Fruit fly (Drosophila melanogaster) Kc167 (cell line): ENCODE results near the gene CG12728.

Experiments
- Myc ChIP-seq: fragments of >200 bp; optimal IDR thresholded peaks from 2 replicates; lab custom pipeline; 2017; ENCODE audit warnings: missing external identifiers
- Sin3A ChIP-seq: fragments of >200 bp; optimal IDR thresholded peaks from 2 replicates; lab custom pipeline; 2018; ENCODE audit warnings: missing external identifiers
- h ChIP-seq: fragments of >200 bp; optimal IDR thresholded peaks from 3 replicates; lab custom pipeline; 2018; ENCODE audit warnings: missing external identifiers
- insv ChIP-seq: fragments of >200 bp; optimal IDR thresholded peaks from 3 replicates; lab custom pipeline; 2018; ENCODE audit warnings: missing external identifiers
- psq ChIP-seq: fragments of >200 bp; optimal IDR thresholded peaks from 2 replicates; lab custom pipeline; 2017; ENCODE audit warnings: missing external identifiers
- ttk ChIP-seq: sonication (Bioruptor generic); optimal IDR thresholded peaks from 2 replicates; lab custom pipeline; 2017; ENCODE audit warnings: missing external identifiers

CG12728 gene

DNA sequence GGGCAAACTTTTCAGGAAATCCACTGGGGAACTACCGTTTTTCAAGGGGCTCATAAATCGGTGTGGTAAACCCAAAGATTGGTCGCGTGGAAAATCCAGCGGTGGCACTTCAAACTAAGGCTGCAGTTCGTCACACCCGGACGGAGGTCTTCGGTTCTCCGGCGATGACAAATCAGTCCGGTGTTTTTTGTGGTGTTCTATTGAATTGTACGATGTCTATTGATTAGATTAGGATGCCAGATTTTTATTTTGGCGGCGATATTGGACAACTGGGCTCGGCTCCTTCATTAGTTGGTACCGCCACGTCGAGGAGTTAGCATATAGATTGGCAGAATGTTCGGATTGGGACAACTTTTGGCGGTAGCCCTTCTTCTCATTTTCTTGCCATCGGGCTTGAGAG, 9.9 kb downstream of the CG12728 start, which contains the start of gene CG6048:
CG6048 (plus strand) TSS at position 301 of the 400 bp plus-strand sequence.
- TF ChIP-seq Myc (lab: Kevin White, UChicago) (no peak), Sin3A (no peak)

- no peak for TF ChIP-seq psq
- TF ChIP-seq Sin3A: no peak
- TF ChIP-seq insv (lab: Kevin White, UChicago): no peak
- TF ChIP-seq h (lab: Kevin White, UChicago): no peak
- TF ChIP-seq Myc (lab: Kevin White, UChicago): no peak
- no peak for TF ChIP-seq ttk (lab: Kevin White, UChicago)
Measured at dm6 chrX:5955207-5955679, 12.8 kb downstream of the CG12728 start, which contains the start of gene CG6067. CG6067 (plus strand) TSS chrX:5955629.

dm6 chrX:5956646-5957441, 14.4 kb downstream of the CG12728 start:
- no peak for TF ChIP-seq Myc (lab: Kevin White, UChicago)
- no peak for TF ChIP-seq Sin3A
- TF ChIP-seq psq: no peak
- no peak for TF ChIP-seq h (lab: Kevin White, UChicago)
- TF ChIP-seq ttk (lab: Kevin White, UChicago): no peak
- no peak for TF ChIP-seq insv (lab: Kevin White, UChicago)

dm6 chrX:5964169-5964686, 21.8 kb downstream of the CG12728 start:
- TF ChIP-seq psq (no peak), Sin3A (no peak), Myc (lab: Kevin White, UChicago) (no peak), ttk (lab: Kevin White, UChicago) (no peak), insv (lab: Kevin White, UChicago) (no peak), h (lab: Kevin White, UChicago) (no peak)

DNA sequence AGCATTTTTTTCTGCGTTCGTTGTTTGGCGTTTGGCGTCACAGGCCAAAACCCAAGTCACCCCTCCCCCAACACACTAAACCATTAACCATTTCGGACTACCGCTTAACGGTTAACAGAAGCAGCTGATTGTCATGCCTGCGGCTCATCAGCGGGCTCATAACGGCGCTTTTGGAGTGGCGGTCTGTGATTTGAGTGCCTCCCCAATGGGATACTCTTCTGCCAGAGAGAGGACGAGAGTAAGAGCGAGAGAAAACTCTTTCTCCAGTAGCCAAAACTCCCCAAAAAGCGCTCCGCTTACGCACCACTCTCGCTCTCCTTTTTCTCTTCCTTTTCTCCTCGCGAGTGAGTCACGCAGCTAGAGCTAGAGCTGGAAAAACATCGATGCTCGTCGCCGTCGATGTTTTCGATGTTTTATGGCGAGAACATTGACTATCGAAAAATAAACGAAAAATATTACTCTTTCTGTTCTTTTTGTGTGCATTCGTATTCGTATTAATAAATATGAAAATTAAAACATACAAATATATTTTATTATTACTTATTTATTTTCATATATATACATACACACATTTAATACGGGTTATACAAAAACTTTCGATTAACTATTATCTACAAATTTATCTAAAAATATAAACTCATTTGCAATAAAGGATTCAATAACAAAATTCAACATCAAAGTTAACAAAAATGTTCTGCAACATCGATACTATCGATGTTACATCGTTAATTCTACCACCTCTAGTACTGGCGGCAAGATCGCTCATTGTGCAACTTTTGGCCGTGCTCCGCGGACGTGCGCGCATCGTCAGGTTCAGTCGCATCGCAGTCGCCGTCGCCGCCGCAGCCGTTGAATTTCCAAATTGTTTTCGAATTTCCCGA, 23.4 kb downstream of the CG12728 start, which contains the start of gene Grip:
Grip (plus strand) TSS at position 763 of the 881 bp plus-strand sequence.
- TF ChIP-seq h (lab: Kevin White, UChicago) (no peak), Sin3A (no peak), Myc (lab: Kevin White, UChicago) (no peak), ttk (lab: Kevin White, UChicago) (no peak), psq (no peak), insv (lab: Kevin White, UChicago) (no peak)

- TF ChIP-seq Myc (lab: Kevin White, UChicago) (no peak), insv (lab: Kevin White, UChicago) (no peak), ttk (lab: Kevin White, UChicago) (no peak), h (lab: Kevin White, UChicago) (no peak), Sin3A (no peak), psq (no peak)
Measured at dm6 chrX:5968094-5968723, 25.8 kb downstream of the CG12728 start.

DNA sequence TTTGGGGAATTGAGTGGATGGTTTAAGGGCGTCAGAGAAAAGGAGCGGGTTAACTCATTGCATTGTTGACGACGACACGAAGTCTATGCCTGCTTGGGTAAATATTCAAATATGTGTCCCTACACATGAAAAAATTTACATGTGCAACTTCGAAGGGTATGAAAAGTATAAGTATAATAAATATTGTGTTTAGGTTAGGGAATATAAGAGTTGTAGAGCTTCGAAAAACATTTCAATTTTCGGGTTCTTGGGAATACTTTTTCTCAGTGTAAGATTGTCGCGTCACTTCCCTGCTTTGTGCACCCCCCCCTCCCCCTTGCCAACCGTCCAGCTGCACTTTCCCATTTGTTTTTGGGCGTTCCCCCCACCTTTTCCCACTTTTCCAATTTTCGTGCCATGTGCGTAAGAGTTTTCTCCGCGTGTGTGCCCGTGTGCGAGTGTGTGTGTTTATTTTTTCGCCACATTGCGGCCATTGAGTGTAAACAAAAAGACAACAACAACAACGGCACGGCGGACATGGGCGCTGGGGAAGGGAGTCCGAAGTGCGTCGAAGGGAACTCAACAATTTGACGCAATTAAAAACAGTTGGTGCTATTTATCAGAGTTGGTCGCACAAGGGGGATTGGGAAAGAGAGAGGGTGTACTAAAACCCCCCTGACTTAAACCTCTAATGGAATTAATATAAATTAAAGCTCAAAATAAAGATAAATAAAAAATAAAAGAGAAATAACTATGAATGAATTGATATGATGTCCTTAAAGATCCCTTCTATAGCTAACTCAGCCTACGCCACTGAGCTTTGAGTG, 27.7 kb downstream of the CG12728 start:
- no peak for TF ChIP-seq psq
- TF ChIP-seq ttk (lab: Kevin White, UChicago): no peak
- no peak for TF ChIP-seq Sin3A
- TF ChIP-seq h (lab: Kevin White, UChicago): no peak
- TF ChIP-seq insv (lab: Kevin White, UChicago): no peak
- no peak for TF ChIP-seq Myc (lab: Kevin White, UChicago)

dm6 chrX:5970666-5971057, 28.3 kb downstream of the CG12728 start:
- TF ChIP-seq insv (lab: Kevin White, UChicago): no peak
- no peak for TF ChIP-seq Sin3A
- no peak for TF ChIP-seq ttk (lab: Kevin White, UChicago)
- no peak for TF ChIP-seq h (lab: Kevin White, UChicago)
- no peak for TF ChIP-seq psq
- TF ChIP-seq Myc (lab: Kevin White, UChicago): no peak

DNA sequence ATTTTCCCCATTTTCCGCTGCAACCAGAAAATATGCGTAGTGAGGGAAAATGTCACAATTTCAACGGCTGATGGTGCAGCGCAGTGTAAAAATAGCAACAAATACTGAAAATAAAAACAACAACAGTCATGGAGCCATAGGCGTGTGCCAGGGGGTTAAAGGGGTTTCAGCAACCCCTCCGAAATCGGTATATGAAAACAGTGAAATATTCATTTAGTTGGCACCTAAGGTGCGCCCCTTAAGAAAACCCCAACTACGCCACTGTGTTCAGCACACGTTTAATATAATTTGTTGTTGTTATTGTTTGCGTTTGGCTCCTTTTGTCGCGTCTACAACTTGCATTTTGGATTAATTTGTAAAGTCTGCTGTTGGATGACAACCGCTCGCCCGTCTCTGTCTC, 29.6 kb downstream of the CG12728 start:
- TF ChIP-seq h (lab: Kevin White, UChicago) (no peak), Sin3A (no peak), ttk (lab: Kevin White, UChicago) (no peak), insv (lab: Kevin White, UChicago) (no peak), psq (no peak)

DNA sequence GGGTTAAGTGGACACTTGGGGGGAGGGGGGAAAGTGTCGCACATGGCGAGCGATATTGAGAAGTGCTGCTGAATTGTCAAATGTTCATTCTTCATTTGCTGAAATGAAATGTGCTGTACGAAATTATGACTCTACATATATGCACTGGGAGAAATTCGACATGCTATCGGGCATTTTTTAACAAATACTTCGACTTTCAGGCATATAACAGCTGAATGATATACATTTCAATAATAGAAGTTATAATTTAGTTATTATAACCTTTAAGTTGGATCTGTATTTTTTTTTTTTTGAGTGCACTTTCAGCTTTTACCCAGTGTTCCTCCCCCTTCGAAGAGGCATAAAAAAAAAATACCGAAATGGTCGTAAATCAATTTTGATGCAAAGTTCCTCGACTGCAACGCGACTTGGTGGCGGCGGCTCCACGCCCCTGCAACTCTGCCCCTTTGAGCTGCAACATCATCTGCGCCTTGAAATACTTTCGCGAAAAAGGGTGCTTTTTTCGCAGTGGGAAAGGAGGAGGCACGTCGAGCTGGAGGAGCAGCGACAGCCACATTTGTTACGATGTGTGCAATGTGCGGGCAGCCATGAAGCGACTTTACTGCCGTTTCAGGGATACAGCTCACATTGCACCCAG, 31.1 kb downstream of the CG12728 start:
- no peak for TF ChIP-seq insv (lab: Kevin White, UChicago)
- TF ChIP-seq Myc (lab: Kevin White, UChicago): no peak
- no peak for TF ChIP-seq ttk (lab: Kevin White, UChicago)
- TF ChIP-seq psq: no peak
- TF ChIP-seq h (lab: Kevin White, UChicago): no peak
- TF ChIP-seq Sin3A: no peak
